Worm (Caenorhabditis elegans) whole organism, late embryonic: Measurements from ENCODE around the gene prx-19.
A peak's percentile ranks its signal among the peaks of the same experiment; 100 is the strongest.

Source experiments
- C08G9.2 ChIP-seq: sonication (generic microtip); optimal IDR thresholded peaks from 2 replicates; lab custom pipeline; 2016; ENCODE audit warnings: mild to moderate bottlenecking, missing genetic modification characterization, moderate library complexity, missing compliant biosample characterization
- C38D4.7 ChIP-seq: fragments of 200-800 bp; sonication (Bioruptor generic); optimal IDR thresholded peaks from 2 replicates; lab custom pipeline; 2018; ENCODE audit warnings: mild to moderate bottlenecking, missing genetic modification characterization, moderate library complexity, missing compliant biosample characterization
- F13H6.1 ChIP-seq: sonication (generic microtip); optimal IDR thresholded peaks from 2 replicates; lab custom pipeline; 2016; ENCODE audit warnings: missing genetic modification characterization, missing compliant biosample characterization
- K09A11.1 ChIP-seq: sonication (generic microtip); optimal IDR thresholded peaks from 2 replicates; lab custom pipeline; 2017; ENCODE audit warnings: antibody characterized with exemption, mild to moderate bottlenecking, missing genetic modification characterization, missing compliant biosample characterization; ENCODE audit not compliant: insufficient read depth
- T23F11.4 ChIP-seq: fragments of 200-800 bp; sonication (Bioruptor generic); optimal IDR thresholded peaks from 2 replicates; lab custom pipeline; 2018; ENCODE audit warnings: mild to moderate bottlenecking, missing genetic modification characterization, missing compliant biosample characterization
- Y22D7AL.16 ChIP-seq: sonication (generic microtip); optimal IDR thresholded peaks from 2 replicates; lab custom pipeline; 2016; ENCODE audit warnings: missing genetic modification characterization, missing compliant biosample characterization
- ceh-18 ChIP-seq: sonication (generic microtip); optimal IDR thresholded peaks from 2 replicates; lab custom pipeline; 2016; ENCODE audit warnings: missing genetic modification characterization, missing compliant biosample characterization
- ceh-2 ChIP-seq: sonication (generic microtip); optimal IDR thresholded peaks from 2 replicates; lab custom pipeline; 2016; ENCODE audit warnings: missing genotype, missing genetic modification characterization, missing compliant biosample characterization
- ceh-24 ChIP-seq: sonication (generic microtip); optimal IDR thresholded peaks from 2 replicates; lab custom pipeline; 2016; ENCODE audit warnings: mild to moderate bottlenecking, missing genetic modification characterization, missing compliant biosample characterization
- ceh-31 ChIP-seq: sonication (generic microtip); optimal IDR thresholded peaks from 2 replicates; lab custom pipeline; 2016; ENCODE audit warnings: missing genetic modification characterization, missing compliant biosample characterization
- ceh-34 ChIP-seq: sonication (generic microtip); optimal IDR thresholded peaks from 2 replicates; lab custom pipeline; 2016; ENCODE audit warnings: mild to moderate bottlenecking, missing genetic modification characterization, missing compliant biosample characterization
- che-1 ChIP-seq: sonication (generic microtip); optimal IDR thresholded peaks from 2 replicates; lab custom pipeline; 2016; ENCODE audit warnings: mild to moderate bottlenecking, missing genetic modification characterization, missing compliant biosample characterization
- elt-2 ChIP-seq: sonication (generic microtip); optimal IDR thresholded peaks from 2 replicates; lab custom pipeline; 2016; ENCODE audit warnings: missing genetic modification reagents, missing genetic modification characterization, missing compliant biosample characterization
- elt-4 ChIP-seq: sonication (generic microtip); optimal IDR thresholded peaks from 2 replicates; lab custom pipeline; 2016; ENCODE audit warnings: missing genetic modification characterization, missing compliant biosample characterization
- ets-4 ChIP-seq: sonication (generic microtip); optimal IDR thresholded peaks from 2 replicates; lab custom pipeline; 2016; ENCODE audit warnings: missing genetic modification characterization, missing compliant biosample characterization
- hlh-15 ChIP-seq: sonication (generic microtip); optimal IDR thresholded peaks from 2 replicates; lab custom pipeline; 2016; ENCODE audit warnings: missing genetic modification characterization, missing compliant biosample characterization
- hlh-6 ChIP-seq: sonication (generic microtip); optimal IDR thresholded peaks from 2 replicates; lab custom pipeline; 2016; ENCODE audit warnings: missing genotype, missing genetic modification characterization, missing compliant biosample characterization
- hlh-8 ChIP-seq: sonication (generic microtip); optimal IDR thresholded peaks from 2 replicates; lab custom pipeline; 2016; ENCODE audit warnings: missing genotype, missing genetic modification characterization, missing compliant biosample characterization
- madf-2 ChIP-seq: sonication (generic microtip); optimal IDR thresholded peaks from 2 replicates; lab custom pipeline; 2017; ENCODE audit warnings: missing genetic modification characterization, missing compliant biosample characterization
- nfya-1 ChIP-seq: sonication (generic microtip); optimal IDR thresholded peaks from 2 replicates; lab custom pipeline; 2017; ENCODE audit warnings: missing genetic modification characterization, mild to moderate bottlenecking, missing compliant biosample characterization, antibody characterized with exemption, moderate library complexity
- nhr-232 ChIP-seq: sonication (generic microtip); optimal IDR thresholded peaks from 2 replicates; lab custom pipeline; 2016; ENCODE audit warnings: missing genetic modification characterization, missing compliant biosample characterization
- pag-3 ChIP-seq: sonication (generic microtip); optimal IDR thresholded peaks from 2 replicates; lab custom pipeline; 2016; ENCODE audit warnings: missing compliant biosample characterization, missing genetic modification characterization, borderline replicate concordance
- pat-9 ChIP-seq: fragments of 200-800 bp; sonication (Bioruptor generic); optimal IDR thresholded peaks from 2 replicates; lab custom pipeline; 2018; ENCODE audit warnings: mild to moderate bottlenecking, missing genetic modification characterization, moderate library complexity, missing compliant biosample characterization
- pax-1 ChIP-seq: fragments of 150-350 bp; optimal IDR thresholded peaks from 2 replicates; lab custom pipeline; 2014; ENCODE audit warnings: missing biosample characterization, missing genetic modification characterization
- pha-4 ChIP-seq: fragments of 150-350 bp; optimal IDR thresholded peaks from 2 replicates; lab custom pipeline; 2018; ENCODE audit warnings: missing biosample characterization, missing genetic modification reagents, missing genetic modification characterization
- pros-1 ChIP-seq: fragments of 150-350 bp; optimal IDR thresholded peaks from 2 replicates; lab custom pipeline; 2014; ENCODE audit warnings: missing biosample characterization, missing genetic modification reagents, missing genetic modification characterization
- rnt-1 ChIP-seq: sonication (generic microtip); optimal IDR thresholded peaks from 2 replicates; lab custom pipeline; 2016; ENCODE audit warnings: missing genetic modification characterization, missing compliant biosample characterization
- tbx-7 ChIP-seq: sonication (generic microtip); optimal IDR thresholded peaks from 2 replicates; lab custom pipeline; 2016; ENCODE audit warnings: missing genotype, missing genetic modification characterization, missing compliant biosample characterization
- ttx-3 ChIP-seq: sonication (generic microtip); optimal IDR thresholded peaks from 2 replicates; lab custom pipeline; 2016; ENCODE audit warnings: missing genetic modification reagents, missing genetic modification characterization, missing compliant biosample characterization
- unc-42 ChIP-seq: sonication (generic microtip); optimal IDR thresholded peaks from 2 replicates; lab custom pipeline; 2016; ENCODE audit warnings: missing genotype, missing genetic modification characterization, missing compliant biosample characterization
- unc-55 ChIP-seq: sonication (generic microtip); optimal IDR thresholded peaks from 2 replicates; lab custom pipeline; 2017; ENCODE audit warnings: missing biosample characterization, missing genetic modification reagents, missing genetic modification characterization
- unc-86 ChIP-seq: sonication (generic microtip); optimal IDR thresholded peaks from 2 replicates; lab custom pipeline; 2016; ENCODE audit warnings: missing genetic modification characterization, missing compliant biosample characterization
- zip-5 ChIP-seq: sonication (generic microtip); optimal IDR thresholded peaks from 2 replicates; lab custom pipeline; 2016; ENCODE audit warnings: missing genetic modification characterization, missing compliant biosample characterization
- ztf-16 ChIP-seq: sonication (generic microtip); optimal IDR thresholded peaks from 2 replicates; lab custom pipeline; 2017; ENCODE audit warnings: missing genetic modification characterization, missing compliant biosample characterization

Gene prx-19

DNA sequence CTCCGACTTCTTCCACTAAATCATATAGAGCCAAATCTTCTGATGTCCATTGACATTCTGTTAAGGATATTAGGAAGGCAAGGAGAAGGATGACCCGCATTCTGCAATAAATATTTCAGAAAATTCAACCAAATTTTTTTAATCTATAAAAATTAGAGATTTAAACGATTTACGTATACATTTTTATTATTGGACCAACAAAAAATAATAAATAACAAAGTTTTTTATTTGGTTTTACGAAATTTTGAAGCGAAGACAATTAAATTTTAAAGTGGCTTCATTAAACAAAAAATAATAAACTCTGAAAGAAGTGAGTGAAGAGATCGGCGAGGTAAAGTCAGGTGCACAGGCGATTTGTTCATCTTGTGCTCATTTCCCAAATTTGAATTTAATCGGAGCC lies 18.0 kb upstream of the prx-19 start, which contains the start of gene F54F2.9:
F54F2.9 (minus strand) TSS at position 101 of the 400 bp plus-strand sequence.
- TF ChIP-seq hlh-15 (tag; lab: Kevin White, UChicago) (no peak), hlh-6 (tag; lab: Kevin White, UChicago) (no peak), elt-4 (tag; lab: Kevin White, UChicago) (no peak), ceh-2 (tag; lab: Kevin White, UChicago) (no peak), pax-1 (tag; lab: Kevin White, UChicago) (no peak), pha-4 (tag; lab: Kevin White, UChicago) (no peak), pag-3 (tag; lab: Kevin White, UChicago) (no peak), nhr-232 (tag; lab: Kevin White, UChicago) (no peak)

DNA sequence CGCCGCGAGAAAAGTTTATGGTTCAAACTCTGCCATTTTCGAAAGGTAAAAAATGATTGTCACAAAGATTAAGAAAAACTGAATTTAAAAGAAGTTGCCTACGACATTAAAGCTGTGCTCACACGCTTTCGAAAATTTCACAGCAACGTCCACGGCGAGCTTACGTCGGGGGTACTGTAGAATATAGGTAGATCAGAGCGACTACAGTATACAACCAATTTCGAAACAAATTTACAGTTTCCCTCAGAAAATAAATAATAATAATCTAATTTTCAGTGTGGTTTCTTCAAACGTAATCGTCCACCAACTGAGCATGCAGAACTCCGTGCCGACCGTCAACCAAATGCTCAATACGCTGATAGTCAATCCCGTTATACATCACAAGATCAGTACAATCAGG lies 15.5 kb upstream of the prx-19 start:
- TF ChIP-seq zip-5 (tag; lab: Kevin White, UChicago) (no peak), unc-86 (tag; lab: Kevin White, UChicago) (no peak), ceh-31 (tag; lab: Kevin White, UChicago) (no peak), pat-9 (tag; lab: Kevin White, UChicago) (no peak), ceh-24 (no peak), unc-55 (GFP tag; lab: Kevin White, UChicago) (no peak)

DNA sequence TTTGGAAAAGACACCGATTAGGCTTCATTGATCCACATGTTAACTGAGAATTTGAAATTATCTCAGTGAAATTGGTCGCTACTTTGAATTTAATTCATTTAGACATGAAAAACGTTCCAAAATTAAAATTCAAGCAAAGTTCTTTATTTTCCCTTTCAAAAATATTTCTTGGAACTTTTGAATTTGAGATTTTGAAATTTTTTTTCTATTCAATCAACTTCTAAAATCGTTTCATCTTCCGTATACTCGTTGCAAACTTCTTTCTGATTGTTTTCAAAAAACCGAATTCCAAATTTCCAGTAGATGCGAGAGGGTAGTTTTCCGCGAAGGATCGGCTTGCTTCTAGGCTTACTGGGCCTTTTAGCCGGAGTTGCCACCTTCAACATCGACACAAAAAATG lies 9.5 kb upstream of the prx-19 start, which contains the start of gene pat-2:
pat-2 (plus strand) TSS at position 301 of the 400 bp plus-strand sequence.
- TF ChIP-seq ceh-31 (tag; lab: Kevin White, UChicago) = no peak
- no peak for TF ChIP-seq elt-2 (tag; lab: Kevin White, UChicago)
- TF ChIP-seq T23F11.4 (GFP tag; lab: Kevin White, UChicago) = no peak
- TF ChIP-seq pag-3 (tag; lab: Kevin White, UChicago) = no peak
- TF ChIP-seq Y22D7AL.16 (tag; lab: Kevin White, UChicago) = no peak
- no peak for TF ChIP-seq C38D4.7 (GFP tag; lab: Kevin White, UChicago)
- no peak for TF ChIP-seq rnt-1 (tag; lab: Kevin White, UChicago)
- TF ChIP-seq unc-42 (tag; lab: Kevin White, UChicago) = no peak
- no peak for TF ChIP-seq pros-1 (tag; lab: Kevin White, UChicago)
- TF ChIP-seq unc-55 (GFP tag; lab: Kevin White, UChicago) = no peak
- TF ChIP-seq C08G9.2 = no peak
- TF ChIP-seq pax-1 (tag; lab: Kevin White, UChicago) = no peak
- TF ChIP-seq hlh-8 (tag; lab: Kevin White, UChicago) = no peak
- TF ChIP-seq ztf-16 (tag; lab: Kevin White, UChicago) = no peak
- TF ChIP-seq elt-4 (tag; lab: Kevin White, UChicago) = no peak
- no peak for TF ChIP-seq K09A11.1
- no peak for TF ChIP-seq ets-4 (tag; lab: Kevin White, UChicago)
- TF ChIP-seq tbx-7 (tag; lab: Kevin White, UChicago) = no peak
- TF ChIP-seq ttx-3 (tag; lab: Kevin White, UChicago) = no peak

DNA sequence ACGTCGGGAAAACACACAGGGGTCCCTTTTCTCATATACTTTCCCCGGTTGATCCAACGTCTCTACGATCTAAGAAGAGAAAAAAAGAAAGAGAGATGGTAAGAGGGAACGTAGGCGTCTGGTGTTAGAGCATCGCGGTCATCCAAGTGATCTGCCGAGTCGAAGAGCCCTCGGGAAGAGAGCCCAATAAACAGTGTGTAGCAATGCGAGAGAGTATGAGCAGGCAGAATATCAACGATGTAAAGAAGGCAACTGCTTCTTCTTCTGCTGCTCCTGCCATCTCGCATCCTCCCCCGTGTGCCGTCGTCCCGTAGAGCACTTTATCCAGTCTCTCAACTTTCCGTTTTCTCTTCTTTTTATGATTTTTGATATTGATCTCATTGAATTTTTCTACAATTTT lies 6.6 kb upstream of the prx-19 start:
- TF ChIP-seq F13H6.1 (tag; lab: Kevin White, UChicago) (peak; percentile 5), ceh-18 (tag; lab: Kevin White, UChicago) (peak; percentile 70), ceh-34 (tag; lab: Kevin White, UChicago) (peak; percentile 21), tbx-7 (tag; lab: Kevin White, UChicago) (no peak), nfya-1 (tag; lab: Kevin White, UChicago) (peak; percentile 8), elt-4 (tag; lab: Kevin White, UChicago) (no peak), rnt-1 (tag; lab: Kevin White, UChicago) (peak; percentile 62), T23F11.4 (GFP tag; lab: Kevin White, UChicago) (no peak), che-1 (tag; lab: Kevin White, UChicago) (no peak)

DNA sequence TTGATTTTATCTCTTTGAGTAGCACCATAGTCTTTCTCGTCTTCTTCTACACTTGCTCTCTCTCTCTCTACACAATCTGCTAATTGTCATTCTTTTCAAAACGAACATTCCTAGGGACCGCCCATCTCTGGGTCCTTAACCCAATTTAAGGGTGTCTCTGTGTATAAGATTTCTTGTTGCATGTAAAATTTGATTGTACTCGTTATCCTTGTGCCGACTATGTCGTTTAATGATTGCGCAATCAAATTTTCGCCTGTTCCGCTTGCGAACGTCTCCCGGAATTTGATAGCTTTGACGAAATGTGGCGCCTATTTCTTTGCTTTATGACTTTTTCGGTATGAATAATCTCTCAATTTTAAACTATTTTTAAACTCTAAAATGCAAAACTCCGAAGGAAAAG lies 2.0 kb upstream of the prx-19 start:
- peak; percentile 96 for TF ChIP-seq unc-42 (tag; lab: Kevin White, UChicago)
- no peak for TF ChIP-seq tbx-7 (tag; lab: Kevin White, UChicago)
- no peak for TF ChIP-seq F13H6.1 (tag; lab: Kevin White, UChicago)
- TF ChIP-seq madf-2 = no peak
- no peak for TF ChIP-seq ceh-18 (tag; lab: Kevin White, UChicago)
